Worm (Caenorhabditis elegans) whole organism, L1 larva: ENCODE results near the gene gtf-2H2C.

ENCODE experiments used
- C04F5.9 ChIP-seq: sonication (generic microtip); optimal IDR thresholded peaks from 2 replicates; lab custom pipeline; 2016; ENCODE audit warnings: missing genetic modification characterization, missing compliant biosample characterization
- C34B4.2 ChIP-seq: sonication (generic microtip); optimal IDR thresholded peaks from 2 replicates; lab custom pipeline; 2017; ENCODE audit warnings: mild to moderate bottlenecking, missing genetic modification characterization, missing compliant biosample characterization
- F16B12.6 ChIP-seq: fragments of 150-350 bp; optimal IDR thresholded peaks from 2 replicates; lab custom pipeline; 2014; ENCODE audit warnings: missing biosample characterization, missing genetic modification characterization
- Y116A8C.19 ChIP-seq: sonication (generic microtip); optimal IDR thresholded peaks from 2 replicates; lab custom pipeline; 2016; ENCODE audit warnings: missing compliant biosample characterization, missing genetic modification characterization, borderline replicate concordance
- ama-1 ChIP-seq: fragments of 150-350 bp; optimal IDR thresholded peaks from 2 replicates; lab custom pipeline; 2014
- ceh-90 ChIP-seq: sonication (generic microtip); optimal IDR thresholded peaks from 2 replicates; lab custom pipeline; 2016; ENCODE audit warnings: missing genetic modification characterization, missing compliant biosample characterization
- ces-1 ChIP-seq: fragments of 150-350 bp; optimal IDR thresholded peaks from 2 replicates; lab custom pipeline; 2014; ENCODE audit warnings: missing biosample characterization, missing genetic modification reagents, missing genetic modification characterization
- dpl-1 ChIP-seq, 3 experiments: fragments of 150-350 bp in 2 of 3; sonication (generic microtip) in 1 of 3; optimal IDR thresholded peaks; 2 replicates each; lab custom pipeline; 2014 to 2017; ENCODE audit warnings: missing biosample characterization in 3 of 3, missing genetic modification characterization in 3 of 3, missing genetic modification reagents in 3 of 3
- dsc-1 ChIP-seq: sonication (generic microtip); optimal IDR thresholded peaks from 2 replicates; lab custom pipeline; 2016; ENCODE audit warnings: mild to moderate bottlenecking, missing genetic modification characterization, missing compliant biosample characterization
- efl-1 ChIP-seq, 4 experiments: fragments of 150-350 bp; optimal IDR thresholded peaks in 3 of 4; peaks in 1 of 4; 1 replicate in 1 of 4; 2 replicates in 3 of 4; lab custom pipeline; 2014; ENCODE audit warnings: missing biosample characterization in 2 of 4, missing genetic modification characterization in 2 of 4, missing genetic modification reagents in 2 of 4
- egl-27 ChIP-seq, 2 experiments: fragments of 150-350 bp in 1 of 2; sonication (generic microtip); optimal IDR thresholded peaks; 3 replicates each; lab custom pipeline; 2017 to 2018; ENCODE audit warnings: missing biosample characterization in 2 of 2, missing genetic modification characterization in 2 of 2, missing genetic modification reagents in 2 of 2
- fkh-10 ChIP-seq: sonication (generic microtip); optimal IDR thresholded peaks from 2 replicates; lab custom pipeline; 2017; ENCODE audit warnings: missing biosample characterization, missing genetic modification reagents, missing genetic modification characterization
- fkh-4 ChIP-seq: sonication (generic microtip); optimal IDR thresholded peaks from 2 replicates; lab custom pipeline; 2016; ENCODE audit warnings: missing compliant biosample characterization, missing genetic modification characterization, borderline replicate concordance
- hlh-17 ChIP-seq: fragments of 200-800 bp; sonication (Bioruptor generic); optimal IDR thresholded peaks from 2 replicates; lab custom pipeline; 2018; ENCODE audit warnings: missing genetic modification characterization, mild to moderate bottlenecking, missing compliant biosample characterization, moderate library complexity, borderline replicate concordance
- irx-1 ChIP-seq: sonication (generic microtip); optimal IDR thresholded peaks from 2 replicates; lab custom pipeline; 2016; ENCODE audit warnings: missing genetic modification characterization, missing compliant biosample characterization
- isw-1 ChIP-seq: fragments of 200-800 bp; sonication (Bioruptor generic); IDR thresholded peaks from 2 replicates; pipeline ENCODE4 v1.3.6; 2022; ENCODE audit warnings: missing genetic modification characterization, missing compliant biosample characterization
- jun-1 ChIP-seq: fragments of 150-350 bp; optimal IDR thresholded peaks from 2 replicates; lab custom pipeline; 2014; ENCODE audit warnings: missing biosample characterization, missing genetic modification reagents, missing genetic modification characterization
- lin-39 ChIP-seq: fragments of 150-350 bp; optimal IDR thresholded peaks from 2 replicates; lab custom pipeline; 2014; ENCODE audit warnings: missing biosample characterization, missing genetic modification reagents, missing genetic modification characterization
- lsy-2 ChIP-seq, 2 experiments: fragments of 150-350 bp; optimal IDR thresholded peaks; 2 replicates each; lab custom pipeline; 2014; ENCODE audit warnings: missing biosample characterization in 2 of 2, missing genetic modification characterization in 2 of 2
- mab-9 ChIP-seq: fragments of 200-800 bp; sonication (Bioruptor generic); IDR thresholded peaks from 2 replicates; pipeline ENCODE4 v1.3.6; 2022; ENCODE audit warnings: missing genetic modification reagents, missing genetic modification characterization, missing compliant biosample characterization
- mef-2 ChIP-seq: fragments of 150-350 bp; optimal IDR thresholded peaks from 2 replicates; lab custom pipeline; 2014; ENCODE audit warnings: missing biosample characterization, missing genetic modification characterization
- nhr-11 ChIP-seq: fragments of 150-350 bp; optimal IDR thresholded peaks from 2 replicates; lab custom pipeline; 2014; ENCODE audit warnings: missing biosample characterization, missing genetic modification characterization
- nhr-19 ChIP-seq: fragments of 200-800 bp; sonication (Bioruptor generic); conservative IDR thresholded peaks from 2 replicates; pipeline ENCODE4 v1.3.6; 2022; ENCODE audit warnings: missing genetic modification characterization, missing compliant biosample characterization
- nhr-20 ChIP-seq: sonication (generic microtip); optimal IDR thresholded peaks from 2 replicates; lab custom pipeline; 2016; ENCODE audit warnings: mild to moderate bottlenecking, missing genetic modification characterization, missing compliant biosample characterization
- nhr-28 ChIP-seq: fragments of 150-350 bp; optimal IDR thresholded peaks from 2 replicates; lab custom pipeline; 2014; ENCODE audit warnings: missing biosample characterization, missing genetic modification characterization
- nhr-71 ChIP-seq: sonication (generic microtip); optimal IDR thresholded peaks from 2 replicates; lab custom pipeline; 2016; ENCODE audit warnings: mild to moderate bottlenecking, missing genetic modification characterization, moderate library complexity, missing compliant biosample characterization
- nhr-76 ChIP-seq: sonication (generic microtip); optimal IDR thresholded peaks from 2 replicates; lab custom pipeline; 2017; ENCODE audit warnings: missing biosample characterization, missing genetic modification characterization
- nhr-77 ChIP-seq: fragments of 150-350 bp; optimal IDR thresholded peaks from 2 replicates; lab custom pipeline; 2014; ENCODE audit warnings: missing biosample characterization, missing genetic modification characterization
- nhr-84 ChIP-seq: sonication (generic microtip); optimal IDR thresholded peaks from 2 replicates; lab custom pipeline; 2017; ENCODE audit warnings: missing biosample characterization, missing genetic modification characterization
- nhr-85 ChIP-seq: sonication (generic microtip); peaks from one replicate; lab custom pipeline; 2016; ENCODE audit warnings: missing genetic modification characterization, inconsistent platforms, missing compliant biosample characterization
- nhr-90 ChIP-seq: sonication (generic microtip); optimal IDR thresholded peaks from 2 replicates; lab custom pipeline; 2016; ENCODE audit warnings: mild to moderate bottlenecking, missing genetic modification characterization, missing compliant biosample characterization; ENCODE audit not compliant: poor library complexity
- pag-3 ChIP-seq: sonication (generic microtip); optimal IDR thresholded peaks from 2 replicates; lab custom pipeline; 2017; ENCODE audit warnings: missing genetic modification characterization, mild to moderate bottlenecking, missing compliant biosample characterization, antibody characterized with exemption, borderline replicate concordance; ENCODE audit not compliant: insufficient read depth
- pqm-1 ChIP-seq: sonication (generic microtip); optimal IDR thresholded peaks from 3 replicates; lab custom pipeline; 2017; ENCODE audit warnings: missing biosample characterization, missing genetic modification characterization
- rnt-1 ChIP-seq: sonication (generic microtip); optimal IDR thresholded peaks from 2 replicates; lab custom pipeline; 2016; ENCODE audit warnings: mild to moderate bottlenecking, missing genetic modification characterization, moderate library complexity, missing compliant biosample characterization
- skn-1 ChIP-seq: fragments of 150-350 bp; optimal IDR thresholded peaks from 2 replicates; lab custom pipeline; 2014; ENCODE audit warnings: missing biosample characterization, missing genetic modification characterization
- snpc-4 ChIP-seq: fragments of 150-350 bp; optimal IDR thresholded peaks from 2 replicates; lab custom pipeline; 2014; ENCODE audit warnings: missing biosample characterization, missing genetic modification characterization
- snu-23 ChIP-seq: sonication (generic microtip); optimal IDR thresholded peaks from 2 replicates; lab custom pipeline; 2016; ENCODE audit warnings: missing genetic modification characterization, missing compliant biosample characterization
- sptf-1 ChIP-seq: fragments of 150-350 bp; optimal IDR thresholded peaks from 2 replicates; lab custom pipeline; 2014; ENCODE audit warnings: missing biosample characterization, missing genetic modification characterization
- tbx-2 ChIP-seq: sonication (generic microtip); optimal IDR thresholded peaks from 2 replicates; lab custom pipeline; 2016; ENCODE audit warnings: missing genetic modification characterization, missing compliant biosample characterization
- tlp-1 ChIP-seq: fragments of 150-350 bp; optimal IDR thresholded peaks from 2 replicates; lab custom pipeline; 2014; ENCODE audit warnings: missing biosample characterization, missing genetic modification characterization
- unc-130 ChIP-seq: fragments of 150-350 bp; optimal IDR thresholded peaks from 2 replicates; lab custom pipeline; 2017; ENCODE audit warnings: missing biosample characterization, missing genetic modification characterization, inconsistent platforms
- unc-30 ChIP-seq: sonication (generic microtip); optimal IDR thresholded peaks from 2 replicates; lab custom pipeline; 2017; ENCODE audit warnings: missing biosample characterization, missing genetic modification characterization
- unc-86 ChIP-seq: sonication (generic microtip); optimal IDR thresholded peaks from 2 replicates; lab custom pipeline; 2016; ENCODE audit warnings: missing genetic modification characterization, missing compliant biosample characterization
- unc-98 ChIP-seq: fragments of 200-800 bp; sonication (Bioruptor generic); IDR thresholded peaks from 2 replicates; pipeline ENCODE4 v1.3.6; 2022; ENCODE audit warnings: missing genetic modification characterization, missing compliant biosample characterization
- vab-15 ChIP-seq: sonication (generic microtip); optimal IDR thresholded peaks from 2 replicates; lab custom pipeline; 2017; ENCODE audit warnings: missing genotype, mild to moderate bottlenecking, missing genetic modification characterization, missing compliant biosample characterization
- xbp-1 ChIP-seq: sonication (generic microtip); optimal IDR thresholded peaks from 2 replicates; lab custom pipeline; 2016; ENCODE audit warnings: missing genetic modification characterization, missing compliant biosample characterization
- zip-4 ChIP-seq: fragments of 200-800 bp; sonication (Bioruptor generic); optimal IDR thresholded peaks from 2 replicates; lab custom pipeline; 2018; ENCODE audit warnings: mild to moderate bottlenecking, missing genetic modification characterization, moderate library complexity, missing compliant biosample characterization
- ztf-4 ChIP-seq: fragments of 150-350 bp; optimal IDR thresholded peaks from 2 replicates; lab custom pipeline; 2014; ENCODE audit warnings: missing biosample characterization, missing genetic modification characterization

gtf-2H2C gene

ce11 chrIII:10076042-10076441, 14.5 kb downstream of the gtf-2H2C start:
- TF ChIP-seq efl-1 (optimal IDR thresholded peaks at IDR 0.05; lab: Kevin White, UChicago) (no peak), efl-1 (GFP tag; optimal IDR thresholded peaks at IDR 0.05 in 1 of 2; lab: Kevin White, UChicago) (peak in 1 of 2 experiments; percentile 4), dpl-1 (GFP tag; optimal IDR thresholded peaks at IDR 0.05; lab: Kevin White, UChicago) (peak in 1 of 3 experiments; percentile 8), jun-1 (tag; lab: Kevin White, UChicago) (no peak)
- TF ChIP-seq, all 84 proteins: peak for 2

ce11 chrIII:10069278-10069677, 21.3 kb downstream of the gtf-2H2C start, which contains the start of gene T16G12.6:
T16G12.6 (plus strand) TSS chrIII:10069578.
- no peak for TF ChIP-seq rnt-1
- no peak for TF ChIP-seq lin-39
- TF ChIP-seq vab-15: no peak
- TF ChIP-seq Y116A8C.19: no peak
- TF ChIP-seq hlh-17 (GFP tag; lab: Kevin White, UChicago): no peak
- no peak for TF ChIP-seq lsy-2 (tag; optimal IDR thresholded peaks at IDR 0.05; lab: Kevin White, UChicago)
- no peak for TF ChIP-seq skn-1 (tag; lab: Kevin White, UChicago)
- no peak for TF ChIP-seq pqm-1
- TF ChIP-seq pag-3 (tag; lab: Kevin White, UChicago): no peak
- no peak for TF ChIP-seq fkh-10 (GFP tag; lab: Kevin White, UChicago)
- TF ChIP-seq snpc-4 (tag; lab: Kevin White, UChicago): no peak
- TF ChIP-seq unc-30 (tag; lab: Kevin White, UChicago): no peak
- no peak for TF ChIP-seq ces-1 (GFP tag; lab: Kevin White, UChicago)

DNA sequence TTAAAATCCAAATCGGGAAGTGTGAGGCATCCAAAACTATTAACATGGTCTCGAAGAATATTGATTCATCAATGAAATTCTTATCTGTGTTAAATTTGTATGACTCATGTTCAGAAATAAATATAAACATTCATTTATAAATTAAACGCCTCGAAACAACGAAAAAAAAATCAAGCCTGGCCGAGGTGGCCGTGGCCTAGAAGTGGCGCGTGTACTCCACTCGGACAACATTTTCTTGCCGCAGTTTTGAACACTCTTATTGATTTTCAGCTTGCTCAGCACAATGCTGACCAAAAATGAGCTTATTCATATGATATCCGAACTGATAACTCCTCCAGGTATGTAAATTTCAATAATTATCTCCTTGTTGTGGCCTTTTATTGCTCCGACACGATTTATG, 26.4 kb downstream of the gtf-2H2C start, which contains the start of gene ekl-6:
ekl-6 (plus strand) TSS at position 265 of the 400 bp plus-strand sequence.
- no peak for TF ChIP-seq jun-1 (tag; lab: Kevin White, UChicago)
- TF ChIP-seq fkh-4 (tag; lab: Kevin White, UChicago): peak; percentile 87
- TF ChIP-seq fkh-10 (GFP tag; lab: Kevin White, UChicago): no peak
- peak; percentile 97 for TF ChIP-seq rnt-1
- TF ChIP-seq lsy-2 (tag; optimal IDR thresholded peaks at IDR 0.05; lab: Kevin White, UChicago): peak in 1 of 2 experiments; percentile 71
- no peak for TF ChIP-seq nhr-76 (tag; lab: Kevin White, UChicago)
- no peak for TF ChIP-seq nhr-11 (tag; lab: Kevin White, UChicago)
- no peak for TF ChIP-seq unc-130 (tag; lab: Kevin White, UChicago)
- TF ChIP-seq unc-98 (GFP tag; lab: Robert Waterston, UW): peak; percentile 54; the same call in 1 of the 2 replicates
- peak; percentile 75 for TF ChIP-seq nhr-20 (tag; lab: Kevin White, UChicago)
- TF ChIP-seq nhr-28 (tag; lab: Kevin White, UChicago): no peak
- TF ChIP-seq nhr-77: peak; percentile 21
- no peak for TF ChIP-seq egl-27 (tag; optimal IDR thresholded peaks at IDR 0.05; lab: Kevin White, UChicago)
- peak; percentile 81 for TF ChIP-seq C04F5.9
- TF ChIP-seq isw-1 (GFP tag; lab: Robert Waterston, UW): peak; percentile 23
- TF ChIP-seq nhr-90: peak; percentile 87
- TF ChIP-seq irx-1 (tag; lab: Kevin White, UChicago): peak; percentile 90
- peak; percentile 79 for TF ChIP-seq dsc-1
- no peak; the same call in 1 of the 2 replicates for TF ChIP-seq nhr-19 (GFP tag; lab: Robert Waterston, UW)
- TF ChIP-seq ztf-4 (tag; lab: Kevin White, UChicago): no peak
- peak; percentile 80 for TF ChIP-seq tbx-2 (tag; lab: Kevin White, UChicago)
- TF ChIP-seq nhr-84: no peak
- TF ChIP-seq nhr-71 (tag; lab: Kevin White, UChicago): no peak
- TF ChIP-seq mef-2 (tag; lab: Kevin White, UChicago): no peak
- TF ChIP-seq unc-86 (tag; lab: Kevin White, UChicago): peak; percentile 60
- TF ChIP-seq snpc-4 (tag; lab: Kevin White, UChicago): peak; percentile 32
- TF ChIP-seq ceh-90 (tag; lab: Kevin White, UChicago): peak; percentile 90
- peak; percentile 14 for TF ChIP-seq F16B12.6 (tag; lab: Kevin White, UChicago)
- TF ChIP-seq skn-1 (tag; lab: Kevin White, UChicago): peak; percentile 13
- TF ChIP-seq zip-4 (GFP tag; lab: Kevin White, UChicago): no peak
- no peak for TF ChIP-seq unc-30 (tag; lab: Kevin White, UChicago)
- TF ChIP-seq snu-23 (GFP tag; lab: Kevin White, UChicago): no peak
- peak; percentile 76 for TF ChIP-seq xbp-1 (tag; lab: Kevin White, UChicago)
- TF ChIP-seq C34B4.2: no peak
- no peak for TF ChIP-seq ama-1 (lab: Kevin White, UChicago)
- TF ChIP-seq nhr-85 (tag; lab: Kevin White, UChicago): peak; percentile 92
- TF ChIP-seq Y116A8C.19: peak; percentile 48
- TF ChIP-seq tlp-1: no peak
- TF ChIP-seq mab-9 (GFP tag; lab: Robert Waterston, UW): no peak
- TF ChIP-seq sptf-1 (tag; lab: Kevin White, UChicago): no peak
